Fruit fly (Drosophila melanogaster) whole organism, embryonic: Measurements from ENCODE around the gene Awh.

ENCODE experiments used
- Adf1 ChIP-seq: fragments of 200-800 bp; sonication (Bioruptor generic); IDR thresholded peaks from 2 replicates; pipeline ENCODE4 v1.3.6; 2022; ENCODE audit warnings: missing biosample characterization, missing genetic modification characterization
- CG1024 ChIP-seq: fragments of 200-800 bp; sonication (Bioruptor generic); IDR thresholded peaks from 2 replicates; pipeline ENCODE4 v1.3.6; 2022; ENCODE audit warnings: missing biosample characterization, missing genetic modification characterization
- CG1233 ChIP-seq: fragments of 200-800 bp; sonication (Bioruptor generic); optimal IDR thresholded peaks from 4 replicates; lab custom pipeline; 2018; ENCODE audit warnings: missing biosample characterization, mild to moderate bottlenecking, missing genetic modification characterization
- CG12391 ChIP-seq: fragments of 200-800 bp; sonication (Bioruptor generic); optimal IDR thresholded peaks from 3 replicates; lab custom pipeline; 2018; ENCODE audit warnings: missing biosample characterization, mild to moderate bottlenecking, missing genetic modification characterization, moderate library complexity
- CG13296 ChIP-seq: fragments of 200-800 bp; sonication (Bioruptor generic); optimal IDR thresholded peaks from 3 replicates; lab custom pipeline; 2018; ENCODE audit warnings: missing biosample characterization, mild to moderate bottlenecking, missing genetic modification characterization
- CG13894 ChIP-seq: fragments of 200-800 bp; sonication (Bioruptor generic); optimal IDR thresholded peaks from 3 replicates; lab custom pipeline; 2018; ENCODE audit warnings: missing biosample characterization, mild to moderate bottlenecking, missing genetic modification characterization, moderate library complexity
- CG16815 ChIP-seq: fragments of 200-800 bp; sonication (Bioruptor generic); optimal IDR thresholded peaks from 3 replicates; lab custom pipeline; 2017; ENCODE audit warnings: missing biosample characterization, mild to moderate bottlenecking, missing genetic modification characterization
- CG2116 ChIP-seq: fragments of 200-800 bp; sonication (Bioruptor generic); optimal IDR thresholded peaks from 3 replicates; lab custom pipeline; 2018; ENCODE audit warnings: missing biosample characterization, mild to moderate bottlenecking, missing genetic modification characterization
- CG2120 ChIP-seq: fragments of 200-800 bp; sonication (Bioruptor generic); optimal IDR thresholded peaks from 3 replicates; lab custom pipeline; 2016; ENCODE audit warnings: missing biosample characterization, missing genetic modification characterization
- CG2202 ChIP-seq: fragments of 200-800 bp; sonication (Bioruptor generic); optimal IDR thresholded peaks from 2 replicates; lab custom pipeline; 2018; ENCODE audit warnings: missing biosample characterization, mild to moderate bottlenecking, missing genetic modification characterization
- CG2678 ChIP-seq: fragments of 200-800 bp; sonication (Bioruptor generic); optimal IDR thresholded peaks from 3 replicates; lab custom pipeline; 2019; ENCODE audit warnings: missing biosample characterization, mild to moderate bottlenecking, missing genetic modification characterization, moderate library complexity
- CG3407 ChIP-seq: fragments of 200-800 bp; sonication (Bioruptor generic); optimal IDR thresholded peaks from 2 replicates; lab custom pipeline; 2018; ENCODE audit warnings: missing biosample characterization, mild to moderate bottlenecking, missing genetic modification characterization
- CG4404 ChIP-seq: fragments of 200-800 bp; sonication (Bioruptor generic); IDR thresholded peaks from 2 replicates; pipeline ENCODE4 v1.3.6; 2022; ENCODE audit warnings: missing biosample characterization, missing genetic modification characterization
- CG4424 ChIP-seq: fragments of 200-800 bp; sonication (Bioruptor generic); optimal IDR thresholded peaks from 3 replicates; lab custom pipeline; 2016; ENCODE audit warnings: missing biosample characterization, missing genetic modification characterization
- CG4707 ChIP-seq: fragments of 200-800 bp; sonication (Bioruptor generic); optimal IDR thresholded peaks from 2 replicates; lab custom pipeline; 2018; ENCODE audit warnings: missing biosample characterization, mild to moderate bottlenecking, missing genetic modification characterization, moderate library complexity
- CG7556 ChIP-seq: fragments of 200-800 bp; sonication (Bioruptor generic); optimal IDR thresholded peaks from 2 replicates; lab custom pipeline; 2017; ENCODE audit warnings: missing biosample characterization, mild to moderate bottlenecking, missing genetic modification characterization
- CG9215 ChIP-seq: fragments of 200-800 bp; sonication (Bioruptor generic); IDR thresholded peaks from 2 replicates; pipeline ENCODE4 v1.3.6; 2022; ENCODE audit warnings: missing biosample characterization, missing genetic modification characterization
- CG9727 ChIP-seq: fragments of 200-800 bp; sonication (Bioruptor generic); optimal IDR thresholded peaks from 3 replicates; lab custom pipeline; 2017; ENCODE audit warnings: missing biosample characterization, mild to moderate bottlenecking, missing genetic modification characterization
- CTCF ChIP-seq: fragments of 200-800 bp; sonication (Bioruptor generic); optimal IDR thresholded peaks from 2 replicates; lab custom pipeline; 2017; ENCODE audit warnings: missing biosample characterization, mild to moderate bottlenecking, missing genetic modification characterization, moderate library complexity
- Dbx ChIP-seq: fragments of 200-800 bp; sonication (Bioruptor generic); IDR thresholded peaks from 3 replicates; pipeline ENCODE4 v1.3.6; 2022; ENCODE audit warnings: missing biosample characterization, missing genetic modification characterization
- Dfd ChIP-seq, 2 experiments: fragments of >200 bp; optimal IDR thresholded peaks; 2 replicates each; lab custom pipeline; 2017; ENCODE audit warnings: missing biosample characterization in 2 of 2, missing genetic modification characterization in 2 of 2
- Dip3 ChIP-seq: fragments of 200-800 bp; sonication (Bioruptor generic); optimal IDR thresholded peaks from 3 replicates; lab custom pipeline; 2016; ENCODE audit warnings: missing biosample characterization, missing genetic modification characterization
- Dref ChIP-seq: fragments of 200-800 bp; sonication (Bioruptor generic); IDR thresholded peaks from 2 replicates; pipeline ENCODE4 v1.3.6; 2022; ENCODE audit warnings: missing biosample characterization, missing genetic modification characterization
- H15 ChIP-seq: fragments of 200-800 bp; sonication (Bioruptor generic); IDR thresholded peaks from 3 replicates; pipeline ENCODE4 v1.3.6; 2022; ENCODE audit warnings: missing biosample characterization, missing genetic modification characterization
- Hand ChIP-seq: fragments of 200-800 bp; sonication (Bioruptor generic); optimal IDR thresholded peaks from 2 replicates; lab custom pipeline; 2017; ENCODE audit warnings: mild to moderate bottlenecking, missing biosample characterization, missing genetic modification reagents, missing genetic modification characterization
- Med ChIP-seq: fragments of 200-800 bp; sonication (Bioruptor generic); peaks from one replicate; lab custom pipeline; 2016; ENCODE audit warnings: missing biosample characterization, missing genetic modification characterization, mild to moderate bottlenecking, inconsistent platforms, moderate library complexity
- ab ChIP-seq: fragments of 200-800 bp; sonication (Bioruptor generic); optimal IDR thresholded peaks from 2 replicates; lab custom pipeline; 2016; ENCODE audit warnings: missing biosample characterization, missing genetic modification characterization
- al ChIP-seq: fragments of 200-800 bp; sonication (Bioruptor generic); IDR thresholded peaks from 2 replicates; pipeline ENCODE4 v1.3.6; 2022; ENCODE audit warnings: missing biosample characterization, missing genetic modification characterization
- bcd ChIP-seq: fragments of 200-800 bp; sonication (Bioruptor generic); optimal IDR thresholded peaks from 2 replicates; lab custom pipeline; 2017; ENCODE audit warnings: missing biosample characterization, mild to moderate bottlenecking, missing genetic modification characterization
- danr ChIP-seq: fragments of 200-800 bp; sonication (Bioruptor generic); IDR thresholded peaks from 2 replicates; pipeline ENCODE4 v1.3.6; 2022; ENCODE audit warnings: missing biosample characterization, missing genetic modification characterization
- dmrt99B ChIP-seq: fragments of 200-800 bp; sonication (Bioruptor generic); optimal IDR thresholded peaks from 2 replicates; lab custom pipeline; 2018; ENCODE audit warnings: missing biosample characterization, mild to moderate bottlenecking, missing genetic modification characterization, moderate library complexity
- gem ChIP-seq: fragments of 200-800 bp; sonication (Bioruptor generic); optimal IDR thresholded peaks from 2 replicates; lab custom pipeline; 2019; ENCODE audit warnings: missing biosample characterization, mild to moderate bottlenecking, missing genetic modification characterization, moderate library complexity
- grau ChIP-seq: fragments of 200-800 bp; optimal IDR thresholded peaks from 3 replicates; lab custom pipeline; 2019; ENCODE audit warnings: missing biosample characterization, mild to moderate bottlenecking, missing genetic modification characterization, moderate library complexity
- hbn ChIP-seq: fragments of 200-800 bp; sonication (Bioruptor generic); IDR thresholded peaks from 2 replicates; pipeline ENCODE4 v1.3.6; 2022; ENCODE audit warnings: missing biosample characterization, missing genetic modification characterization; ENCODE audit not compliant: partially characterized antibody
- jing ChIP-seq: fragments of 200-800 bp; sonication (Bioruptor generic); optimal IDR thresholded peaks from 2 replicates; lab custom pipeline; 2018; ENCODE audit warnings: missing biosample characterization, mild to moderate bottlenecking, missing genetic modification characterization
- mam ChIP-seq: fragments of 200-800 bp; sonication (Bioruptor generic); optimal IDR thresholded peaks from 3 replicates; lab custom pipeline; 2016; ENCODE audit warnings: missing biosample characterization, missing genetic modification characterization
- odd ChIP-seq: fragments of 200-800 bp; sonication (Bioruptor generic); optimal IDR thresholded peaks from 2 replicates; lab custom pipeline; 2017; ENCODE audit warnings: missing biosample characterization, mild to moderate bottlenecking, missing genetic modification characterization
- pan ChIP-seq, 4 experiments: fragments of >200 bp in 3 of 4; fragments of 200-800 bp in 1 of 4; sonication (Bioruptor generic) in 1 of 4; optimal IDR thresholded peaks in 3 of 4; IDR thresholded peaks in 1 of 4; 2 replicates each; pipeline versions ENCODE4 v1.3.6 to Lab custom; 2017 to 2022; ENCODE audit warnings: missing biosample characterization in 2 of 4, missing genetic modification characterization in 2 of 4, mixed read lengths in 1 of 4
- ranshi ChIP-seq: fragments of 200-800 bp; sonication (Bioruptor generic); IDR thresholded peaks from 2 replicates; pipeline ENCODE4 v1.3.6; 2022; ENCODE audit warnings: missing biosample characterization, missing genetic modification characterization
- row ChIP-seq: fragments of 200-800 bp; sonication (Bioruptor generic); IDR thresholded peaks from 3 replicates; pipeline ENCODE4 v1.3.6; 2022; ENCODE audit warnings: missing biosample characterization, missing genetic modification characterization
- salm ChIP-seq: fragments of 200-800 bp; sonication (Bioruptor generic); optimal IDR thresholded peaks from 2 replicates; lab custom pipeline; 2018; ENCODE audit warnings: missing biosample characterization, mild to moderate bottlenecking, missing genetic modification characterization
- scrt ChIP-seq: fragments of 200-800 bp; sonication (Bioruptor generic); optimal IDR thresholded peaks from 2 replicates; lab custom pipeline; 2018; ENCODE audit warnings: missing biosample characterization, mild to moderate bottlenecking, missing genetic modification characterization, moderate library complexity
- sd ChIP-seq: fragments of 200-800 bp; sonication (Bioruptor generic); optimal IDR thresholded peaks from 3 replicates; lab custom pipeline; 2018; ENCODE audit warnings: missing biosample characterization, mild to moderate bottlenecking, missing genetic modification characterization, moderate library complexity
- sens ChIP-seq: fragments of 200-800 bp; sonication (Bioruptor generic); peaks from one replicate; lab custom pipeline; 2016; ENCODE audit warnings: missing biosample characterization, missing genetic modification characterization
- sisA ChIP-seq: fragments of 200-800 bp; sonication (Bioruptor generic); IDR thresholded peaks from 2 replicates; pipeline ENCODE4 v1.3.6; 2022; ENCODE audit warnings: missing biosample characterization, missing genetic modification characterization
- stwl ChIP-seq: fragments of 200-800 bp; sonication (Bioruptor generic); optimal IDR thresholded peaks from 3 replicates; lab custom pipeline; 2018; ENCODE audit warnings: missing biosample characterization, mild to moderate bottlenecking, missing genetic modification characterization, moderate library complexity
- tx ChIP-seq: fragments of 200-800 bp; sonication (Bioruptor generic); optimal IDR thresholded peaks from 2 replicates; lab custom pipeline; 2016; ENCODE audit warnings: missing biosample characterization, missing genetic modification characterization
- wdn ChIP-seq: fragments of 200-800 bp; sonication (Bioruptor generic); IDR thresholded peaks from 2 replicates; pipeline ENCODE4 v1.3.6; 2022; ENCODE audit warnings: missing biosample characterization, missing genetic modification characterization

Awh gene

dm6 chr3L:3801343-3801742 is 44.7 kb upstream of the Awh start (continued):
- TF ChIP-seq row (GFP tag; lab: Robert Waterston, UW), result peak; percentile 55
- TF ChIP-seq CG13894 (tag; lab: Kevin White, UChicago), result peak; percentile 70
- TF ChIP-seq CG12391 (tag; lab: Kevin White, UChicago), result peak; percentile 22

DNA sequence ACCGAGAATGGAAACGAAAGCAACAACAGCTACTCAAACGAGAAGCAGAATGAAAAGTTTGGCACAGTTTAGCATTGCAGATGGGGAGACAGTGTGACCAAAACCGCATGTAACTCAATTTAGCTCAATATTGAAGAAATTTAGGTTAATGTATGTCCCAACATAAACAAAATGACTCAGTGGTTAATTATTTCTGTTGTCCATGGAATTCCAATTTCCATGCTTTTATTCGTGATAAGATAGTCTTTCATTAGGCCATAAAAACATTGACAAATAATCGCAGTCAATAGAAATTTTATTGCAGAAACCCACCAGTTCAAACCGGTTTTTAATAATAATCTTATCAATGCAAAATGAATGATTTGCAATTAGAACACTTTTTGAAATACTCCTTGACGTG is 44.2 kb upstream of the Awh start:
- TF ChIP-seq mam (GFP tag; lab: Kevin White, UChicago) (no peak), CG4707 (GFP tag; lab: Kevin White, UChicago) (no peak), gem (tag; lab: Kevin White, UChicago) (peak; percentile 47), CG9727 (GFP tag; lab: Kevin White, UChicago) (peak; percentile 3), pan (optimal IDR thresholded peaks at IDR 0.05; lab: Kevin White, UChicago) (no peak), pan (GFP tag; optimal IDR thresholded peaks at IDR 0.05 in 1 of 2, IDR thresholded peaks at IDR 0.05 in 1 of 2) (no peak), CG7556 (GFP tag; lab: Kevin White, UChicago) (peak; percentile 21), CG2120 (GFP tag; lab: Kevin White, UChicago) (peak; percentile 4), sd (tag; lab: Kevin White, UChicago) (peak; percentile 75), Dbx (GFP tag; lab: Robert Waterston, UW) (0 out of 3 replicates have a peak, but pooled peaks have one; percentile 0), stwl (peak; percentile 85), grau (tag; lab: Kevin White, UChicago) (peak; percentile 6), CG2678 (tag; lab: Kevin White, UChicago) (peak; percentile 2), sens (GFP tag; lab: Kevin White, UChicago) (peak; percentile 20), Hand (peak; percentile 3), Med (GFP tag; lab: Kevin White, UChicago) (peak; percentile 48), Adf1 (GFP tag; lab: Robert Waterston, UW) (no peak)
- TF ChIP-seq, all 482 proteins: peak for 12

- no peak for TF ChIP-seq CTCF (GFP tag; lab: Kevin White, UChicago)
- peak; percentile 71 for TF ChIP-seq dmrt99B (tag; lab: Kevin White, UChicago)
- TF ChIP-seq CG2116, result peak; percentile 3
- TF ChIP-seq scrt (GFP tag; lab: Kevin White, UChicago), result peak; percentile 65
- peak; percentile 73 for TF ChIP-seq CG13296 (GFP tag; lab: Kevin White, UChicago)
- TF ChIP-seq jing (GFP tag; lab: Kevin White, UChicago), result peak; percentile 33
- peak; percentile 60 for TF ChIP-seq CG1024 (GFP tag; lab: Robert Waterston, UW)
- no peak for TF ChIP-seq CG3407
- TF ChIP-seq tx (GFP tag; lab: Kevin White, UChicago), result peak; percentile 64
- peak; percentile 37 for TF ChIP-seq ab (GFP tag; lab: Kevin White, UChicago)
- TF ChIP-seq odd (GFP tag; lab: Kevin White, UChicago), result peak; percentile 64
- peak; percentile 77 for TF ChIP-seq sisA (GFP tag; lab: Robert Waterston, UW)
- no peak for TF ChIP-seq pan (optimal IDR thresholded peaks at IDR 0.05; lab: Kevin White, UChicago)
- TF ChIP-seq pan (GFP tag; optimal IDR thresholded peaks at IDR 0.05 in 1 of 2, IDR thresholded peaks at IDR 0.05 in 1 of 2), result peak in 1 of 2 experiments; percentile 87
- TF ChIP-seq salm (tag; lab: Kevin White, UChicago), result no peak
- TF ChIP-seq CG9215 (GFP tag; lab: Robert Waterston, UW), result peak; percentile 75
- TF ChIP-seq wdn (GFP tag; lab: Robert Waterston, UW), result peak; percentile 75
- peak; percentile 73 for TF ChIP-seq ranshi (GFP tag; lab: Robert Waterston, UW)
- TF ChIP-seq al, result peak; percentile 53; the same call in 1 of the 2 replicates
- TF ChIP-seq CG4404 (GFP tag; lab: Robert Waterston, UW), result peak; percentile 58
- TF ChIP-seq CG1233 (GFP tag; lab: Kevin White, UChicago), result peak; percentile 67
- peak; percentile 48 for TF ChIP-seq danr (GFP tag; lab: Robert Waterston, UW)
- TF ChIP-seq CG2202 (tag; lab: Kevin White, UChicago), result no peak
- no peak for TF ChIP-seq hbn (GFP tag; lab: Robert Waterston, UW)
- no peak for TF ChIP-seq Dfd (GFP tag; optimal IDR thresholded peaks at IDR 0.05; lab: Kevin White, UChicago)
- TF ChIP-seq bcd (GFP tag; lab: Kevin White, UChicago), result peak; percentile 73
- 0 out of 2 replicates have a peak, but pooled peaks have one; percentile 25 for TF ChIP-seq Dref (GFP tag; lab: Robert Waterston, UW)
- TF ChIP-seq Dip3, result peak; percentile 78
- TF ChIP-seq CG16815 (GFP tag; lab: Kevin White, UChicago), result peak; percentile 14
- TF ChIP-seq CG4424 (GFP tag; lab: Kevin White, UChicago), result peak; percentile 58
- TF ChIP-seq H15 (GFP tag; lab: Robert Waterston, UW), result peak; percentile 53; the same call in 2 of the 3 replicates
Observed at dm6 chr3L:3802677-3803076, 43.3 kb upstream of the Awh start.
